Fruit fly (Drosophila melanogaster) whole organism: Measurements from ENCODE around the gene CG43813.

Experiments used
- CG8478 ChIP-seq: fragments of >200 bp; optimal IDR thresholded peaks from 2 replicates; lab custom pipeline; 2018; ENCODE audit warnings: inconsistent platforms
- EcR ChIP-seq, 2 experiments: fragments of >200 bp; optimal IDR thresholded peaks; 2 replicates each; lab custom pipeline; 2017; ENCODE audit warnings: missing biosample characterization in 2 of 2, missing genetic modification characterization in 2 of 2, missing genetic modification reagents in 2 of 2
- psq ChIP-seq: fragments of >200 bp; optimal IDR thresholded peaks from 2 replicates; lab custom pipeline; 2017
- usp ChIP-seq: fragments of >200 bp; optimal IDR thresholded peaks from 2 replicates; lab custom pipeline; 2017; ENCODE audit warnings: missing biosample characterization, missing genetic modification characterization, mixed read lengths

DNA sequence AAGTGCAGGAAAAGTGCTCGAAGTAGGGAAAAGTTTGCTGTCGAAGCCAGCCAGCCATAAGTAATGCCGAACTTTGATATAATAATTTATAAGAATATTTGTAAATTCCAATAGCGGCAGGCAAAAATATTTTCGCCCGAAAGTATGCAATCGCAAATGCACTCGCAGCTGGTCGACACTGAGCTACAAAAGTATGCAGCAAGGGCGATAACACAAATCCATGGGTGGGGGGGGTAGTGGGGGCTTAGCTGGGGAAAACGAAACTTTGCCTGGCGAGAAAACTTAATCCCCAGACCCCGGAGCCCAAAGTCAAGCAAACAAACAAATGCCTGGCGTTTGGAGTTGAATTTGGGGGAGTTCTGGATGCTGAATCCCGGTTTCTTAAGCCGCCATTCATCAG is 2.4 kb downstream of the CG43813 start:
- no peak for TF ChIP-seq usp (GFP tag; lab: Kevin White, UChicago)
- no peak for TF ChIP-seq psq (lab: Kevin White, UChicago)
- no peak for TF ChIP-seq CG8478
- no peak for TF ChIP-seq EcR (GFP tag; optimal IDR thresholded peaks at IDR 0.05; lab: Kevin White, UChicago)
